Fruit fly (Drosophila melanogaster) whole organism, embryonic: ENCODE measurements around the gene mRpL30.

Source experiments
- Asciz ChIP-seq: fragments of 200-800 bp; sonication (Bioruptor generic); optimal IDR thresholded peaks from 2 replicates; lab custom pipeline; 2017; ENCODE audit warnings: missing biosample characterization, mild to moderate bottlenecking, missing genetic modification characterization, missing genetic modification reagents
- Atf-2 ChIP-seq: fragments of 200-800 bp; sonication (Bioruptor generic); optimal IDR thresholded peaks from 2 replicates; lab custom pipeline; 2016; ENCODE audit warnings: missing biosample characterization, missing genetic modification characterization
- Bteb2 ChIP-seq: fragments of 200-800 bp; sonication (Bioruptor generic); optimal IDR thresholded peaks from 2 replicates; lab custom pipeline; 2016; ENCODE audit warnings: missing biosample characterization, missing genetic modification characterization
- C15 ChIP-seq: fragments of 200-800 bp; sonication (Bioruptor generic); IDR thresholded peaks from 3 replicates; pipeline ENCODE4 v1.3.6; 2022; ENCODE audit warnings: missing biosample characterization, missing genetic modification characterization
- CG11093 ChIP-seq: fragments of 200-800 bp; sonication (Bioruptor generic); IDR thresholded peaks from 3 replicates; pipeline ENCODE4 v1.3.6; 2022; ENCODE audit warnings: missing biosample characterization, missing genetic modification characterization
- CG12104 ChIP-seq: fragments of 200-800 bp; sonication (Bioruptor generic); optimal IDR thresholded peaks from 3 replicates; lab custom pipeline; 2016; ENCODE audit warnings: missing biosample characterization, missing genetic modification characterization
- CG1233 ChIP-seq: fragments of 200-800 bp; sonication (Bioruptor generic); optimal IDR thresholded peaks from 4 replicates; lab custom pipeline; 2018; ENCODE audit warnings: missing biosample characterization, mild to moderate bottlenecking, missing genetic modification characterization
- CG12942 ChIP-seq: fragments of 200-800 bp; sonication (Bioruptor generic); optimal IDR thresholded peaks from 3 replicates; lab custom pipeline; 2016; ENCODE audit warnings: missing biosample characterization, missing genetic modification characterization
- CG13624 ChIP-seq: fragments of 200-800 bp; sonication (Bioruptor generic); optimal IDR thresholded peaks from 2 replicates; lab custom pipeline; 2016; ENCODE audit warnings: missing biosample characterization, missing genetic modification characterization
- CG14441 ChIP-seq: fragments of 200-800 bp; sonication (Bioruptor generic); IDR thresholded peaks from 2 replicates; pipeline ENCODE4 v1.3.6; 2022; ENCODE audit warnings: missing biosample characterization, missing genetic modification characterization
- CG15601 ChIP-seq: fragments of 200-800 bp; sonication (Bioruptor generic); optimal IDR thresholded peaks from 3 replicates; lab custom pipeline; 2019; ENCODE audit warnings: missing biosample characterization, mild to moderate bottlenecking, missing genetic modification characterization, moderate library complexity
- CG17829 ChIP-seq: fragments of 200-800 bp; optimal IDR thresholded peaks from 2 replicates; lab custom pipeline; 2019; ENCODE audit warnings: missing biosample characterization, mild to moderate bottlenecking, missing genetic modification characterization, moderate library complexity
- CG2199 ChIP-seq: fragments of 200-800 bp; sonication (Bioruptor generic); IDR thresholded peaks from 3 replicates; pipeline ENCODE4 v1.3.6; 2022; ENCODE audit warnings: missing biosample characterization, missing genetic modification characterization
- CG30431 ChIP-seq: fragments of 200-800 bp; sonication (Bioruptor generic); optimal IDR thresholded peaks from 2 replicates; lab custom pipeline; 2017; ENCODE audit warnings: missing biosample characterization, missing genetic modification characterization
- CG9609 ChIP-seq: fragments of 200-800 bp; sonication (Bioruptor generic); optimal IDR thresholded peaks from 3 replicates; lab custom pipeline; 2016; ENCODE audit warnings: missing biosample characterization, missing genetic modification characterization
- CG9817 ChIP-seq: fragments of 200-800 bp; sonication (Bioruptor generic); optimal IDR thresholded peaks from 2 replicates; lab custom pipeline; 2018; ENCODE audit warnings: missing biosample characterization, mild to moderate bottlenecking, missing genetic modification characterization, moderate library complexity
- Dad ChIP-seq: fragments of 200-800 bp; sonication (Bioruptor generic); optimal IDR thresholded peaks from 3 replicates; lab custom pipeline; 2016; ENCODE audit warnings: missing biosample characterization, missing genetic modification characterization
- Dfd ChIP-seq, 2 experiments: fragments of >200 bp; optimal IDR thresholded peaks; 2 replicates each; lab custom pipeline; 2017; ENCODE audit warnings: missing biosample characterization in 2 of 2, missing genetic modification characterization in 2 of 2
- Dll ChIP-seq: fragments of 200-800 bp; sonication (Bioruptor generic); IDR thresholded peaks from 4 replicates; pipeline ENCODE4 v1.3.6; 2022; ENCODE audit warnings: missing biosample characterization, missing genetic modification characterization; ENCODE audit not compliant: partially characterized antibody
- Fer2 ChIP-seq: fragments of 200-800 bp; sonication (Bioruptor generic); optimal IDR thresholded peaks from 2 replicates; lab custom pipeline; 2018; ENCODE audit warnings: missing biosample characterization, mild to moderate bottlenecking, missing genetic modification characterization, moderate library complexity
- Gug ChIP-seq: fragments of 200-800 bp; sonication (Bioruptor generic); IDR thresholded peaks from 4 replicates; pipeline ENCODE4 v1.3.6; 2022; ENCODE audit warnings: missing biosample characterization, missing genetic modification characterization
- Hand ChIP-seq: fragments of 200-800 bp; sonication (Bioruptor generic); optimal IDR thresholded peaks from 2 replicates; lab custom pipeline; 2017; ENCODE audit warnings: mild to moderate bottlenecking, missing biosample characterization, missing genetic modification reagents, missing genetic modification characterization
- Hey ChIP-seq: fragments of 200-800 bp; sonication (Bioruptor generic); optimal IDR thresholded peaks from 3 replicates; lab custom pipeline; 2018; ENCODE audit warnings: missing biosample characterization, mild to moderate bottlenecking, missing genetic modification characterization
- HmgZ ChIP-seq: fragments of 200-800 bp; sonication (Bioruptor generic); optimal IDR thresholded peaks from 2 replicates; lab custom pipeline; 2018; ENCODE audit warnings: missing biosample characterization, mild to moderate bottlenecking, missing genetic modification characterization
- Hr78 ChIP-seq, 2 experiments: fragments of 200-800 bp in 1 of 2; fragments of >200 bp in 1 of 2; sonication (Bioruptor generic) in 1 of 2; optimal IDR thresholded peaks; 2 replicates each; lab custom pipeline; 2017 to 2019; ENCODE audit warnings: missing biosample characterization in 2 of 2, missing genetic modification characterization in 2 of 2, mild to moderate bottlenecking in 1 of 2, moderate library complexity in 1 of 2
- Mad ChIP-seq: fragments of 200-800 bp; sonication (Bioruptor generic); optimal IDR thresholded peaks from 2 replicates; lab custom pipeline; 2016; ENCODE audit warnings: missing biosample characterization, missing genetic modification characterization
- Med ChIP-seq: fragments of 200-800 bp; sonication (Bioruptor generic); peaks from one replicate; lab custom pipeline; 2016; ENCODE audit warnings: missing biosample characterization, missing genetic modification characterization, mild to moderate bottlenecking, inconsistent platforms, moderate library complexity
- NC2β ChIP-seq: fragments of 200-800 bp; sonication (Bioruptor generic); optimal IDR thresholded peaks from 2 replicates; lab custom pipeline; 2016; ENCODE audit warnings: missing biosample characterization, missing genetic modification characterization
- Oli ChIP-seq: fragments of 200-800 bp; sonication (Bioruptor generic); optimal IDR thresholded peaks from 2 replicates; lab custom pipeline; 2018; ENCODE audit warnings: missing biosample characterization, mild to moderate bottlenecking, missing genetic modification characterization, moderate library complexity
- Rx ChIP-seq: fragments of 200-800 bp; sonication (Bioruptor generic); IDR thresholded peaks from 2 replicates; pipeline ENCODE4 v1.3.6; 2022; ENCODE audit warnings: missing biosample characterization, missing genetic modification characterization
- Scr ChIP-seq: fragments of 200-800 bp; sonication (Bioruptor generic); IDR thresholded peaks from 2 replicates; pipeline ENCODE4 v1.3.6; 2022; ENCODE audit warnings: missing biosample characterization, missing genetic modification characterization; ENCODE audit not compliant: partially characterized antibody
- Xrp1 ChIP-seq: fragments of 200-800 bp; sonication (Bioruptor generic); IDR thresholded peaks from 2 replicates; pipeline ENCODE4 v1.3.6; 2022; ENCODE audit warnings: missing biosample characterization, missing genetic modification characterization
- cas ChIP-seq: fragments of 200-800 bp; sonication (Bioruptor generic); IDR thresholded peaks from 2 replicates; pipeline ENCODE4 v1.3.6; 2022; ENCODE audit warnings: missing biosample characterization, missing genetic modification characterization
- crc ChIP-seq: fragments of 200-800 bp; sonication (Bioruptor generic); optimal IDR thresholded peaks from 2 replicates; lab custom pipeline; 2016; ENCODE audit warnings: missing biosample characterization, missing genetic modification characterization
- dan ChIP-seq: fragments of 200-800 bp; sonication (Bioruptor generic); IDR thresholded peaks from 2 replicates; pipeline ENCODE4 v1.3.6; 2022; ENCODE audit warnings: missing biosample characterization, missing genetic modification characterization
- exex ChIP-seq: fragments of 200-800 bp; sonication (Bioruptor generic); optimal IDR thresholded peaks from 4 replicates; lab custom pipeline; 2018; ENCODE audit warnings: missing biosample characterization, mild to moderate bottlenecking, missing genetic modification characterization, moderate library complexity
- fd96Cb ChIP-seq: fragments of 200-800 bp; sonication (Bioruptor generic); optimal IDR thresholded peaks from 2 replicates; lab custom pipeline; 2018; ENCODE audit warnings: missing biosample characterization, mild to moderate bottlenecking, missing genetic modification characterization, moderate library complexity
- gsb-n ChIP-seq: fragments of 200-800 bp; sonication (Bioruptor generic); optimal IDR thresholded peaks from 3 replicates; lab custom pipeline; 2018; ENCODE audit warnings: missing biosample characterization, mild to moderate bottlenecking, missing genetic modification characterization
- h ChIP-seq: fragments of >200 bp; optimal IDR thresholded peaks from 2 replicates; lab custom pipeline; 2017
- lov ChIP-seq, 2 experiments: fragments of 200-800 bp in 1 of 2; fragments of >200 bp in 1 of 2; sonication (Bioruptor generic) in 1 of 2; IDR thresholded peaks in 1 of 2; optimal IDR thresholded peaks in 1 of 2; 2 replicates in 1 of 2; 3 replicates in 1 of 2; pipeline versions ENCODE4 v1.3.6 to Lab custom; 2017 to 2022; ENCODE audit warnings: missing biosample characterization in 1 of 2, missing genetic modification characterization in 1 of 2
- odd ChIP-seq: fragments of 200-800 bp; sonication (Bioruptor generic); optimal IDR thresholded peaks from 2 replicates; lab custom pipeline; 2017; ENCODE audit warnings: missing biosample characterization, mild to moderate bottlenecking, missing genetic modification characterization
- org-1 ChIP-seq: fragments of 200-800 bp; sonication (Bioruptor generic); optimal IDR thresholded peaks from 2 replicates; lab custom pipeline; 2017; ENCODE audit warnings: missing biosample characterization, missing genetic modification characterization
- pita ChIP-seq: fragments of 200-800 bp; sonication (Bioruptor generic); optimal IDR thresholded peaks from 2 replicates; lab custom pipeline; 2017; ENCODE audit warnings: missing biosample characterization, mild to moderate bottlenecking, missing genetic modification characterization
- repo ChIP-seq: fragments of 200-800 bp; sonication (Bioruptor generic); optimal IDR thresholded peaks from 2 replicates; lab custom pipeline; 2016; ENCODE audit warnings: missing biosample characterization, missing genetic modification characterization
- sisA ChIP-seq: fragments of 200-800 bp; sonication (Bioruptor generic); IDR thresholded peaks from 2 replicates; pipeline ENCODE4 v1.3.6; 2022; ENCODE audit warnings: missing biosample characterization, missing genetic modification characterization
- stc ChIP-seq: fragments of 200-800 bp; sonication (Bioruptor generic); IDR thresholded peaks from 2 replicates; pipeline ENCODE4 v1.3.6; 2022; ENCODE audit warnings: missing biosample characterization, missing genetic modification characterization
- stwl ChIP-seq: fragments of 200-800 bp; sonication (Bioruptor generic); optimal IDR thresholded peaks from 3 replicates; lab custom pipeline; 2018; ENCODE audit warnings: missing biosample characterization, mild to moderate bottlenecking, missing genetic modification characterization, moderate library complexity
- trem ChIP-seq: fragments of 200-800 bp; optimal IDR thresholded peaks from 3 replicates; lab custom pipeline; 2019; ENCODE audit warnings: missing biosample characterization, mild to moderate bottlenecking, missing genetic modification characterization, moderate library complexity
- trh ChIP-seq: fragments of 200-800 bp; sonication (Bioruptor generic); optimal IDR thresholded peaks from 2 replicates; lab custom pipeline; 2016; ENCODE audit warnings: missing biosample characterization, missing genetic modification characterization
- unc-4 ChIP-seq: fragments of 200-800 bp; sonication (Bioruptor generic); IDR thresholded peaks from 2 replicates; pipeline ENCODE4 v1.3.6; 2022; ENCODE audit warnings: missing biosample characterization, missing genetic modification characterization; ENCODE audit not compliant: partially characterized antibody

Gene mRpL30

dm6 chrX:4679813-4680381 is 32.2 kb downstream of the mRpL30 start (continued):
- no peak for TF ChIP-seq cas (GFP tag; lab: Robert Waterston, UW)
- no peak for TF ChIP-seq CG12104 (GFP tag; lab: Kevin White, UChicago)
- TF ChIP-seq lov (optimal IDR thresholded peaks at IDR 0.05; lab: Kevin White, UChicago) = no peak
- no peak for TF ChIP-seq lov (GFP tag; IDR thresholded peaks at IDR 0.05; lab: Robert Waterston, UW)
- TF ChIP-seq Bteb2 (GFP tag; lab: Kevin White, UChicago) = peak; percentile 51
- no peak for TF ChIP-seq stwl (tag; lab: Kevin White, UChicago)
- TF ChIP-seq dan (GFP tag; lab: Robert Waterston, UW) = no peak
- peak; percentile 69 for TF ChIP-seq Xrp1 (GFP tag; lab: Robert Waterston, UW)
- TF ChIP-seq CG1233 = peak; percentile 10
- peak; percentile 2 for TF ChIP-seq CG30431 (GFP tag; lab: Kevin White, UChicago)
- no peak for TF ChIP-seq repo (GFP tag; lab: Kevin White, UChicago)
- 0 out of 2 replicates have a peak, but pooled peaks have one; percentile 36 for TF ChIP-seq stc (GFP tag; lab: Robert Waterston, UW)
- TF ChIP-seq crc (GFP tag; lab: Kevin White, UChicago) = no peak
- no peak for TF ChIP-seq Rx (GFP tag; lab: Robert Waterston, UW)
- peak; percentile 60 for TF ChIP-seq fd96Cb (tag; lab: Kevin White, UChicago)
- TF ChIP-seq org-1 (GFP tag; lab: Kevin White, UChicago) = peak; percentile 41
- TF ChIP-seq C15 (GFP tag; lab: Robert Waterston, UW) = no peak
- no peak for TF ChIP-seq Mad (GFP tag; lab: Kevin White, UChicago)
- no peak for TF ChIP-seq Fer2 (tag; lab: Kevin White, UChicago)
- TF ChIP-seq CG9609 (GFP tag; lab: Kevin White, UChicago) = peak; percentile 37
- TF ChIP-seq Hey (tag; lab: Kevin White, UChicago) = no peak
- peak; percentile 27 for TF ChIP-seq CG17829 (tag; lab: Kevin White, UChicago)
- peak; percentile 2 for TF ChIP-seq CG13624
- TF ChIP-seq sisA (GFP tag; lab: Robert Waterston, UW) = peak; percentile 49; the same call in 1 of the 2 replicates
- TF ChIP-seq HmgZ = no peak
- no peak for TF ChIP-seq CG2199 (GFP tag; lab: Robert Waterston, UW)
- no peak for TF ChIP-seq pita (GFP tag; lab: Kevin White, UChicago)
- no peak for TF ChIP-seq Dfd (GFP tag; optimal IDR thresholded peaks at IDR 0.05; lab: Kevin White, UChicago)
- TF ChIP-seq unc-4 (GFP tag; lab: Robert Waterston, UW) = no peak
- TF ChIP-seq Hr78 (GFP tag; optimal IDR thresholded peaks at IDR 0.05; lab: Kevin White, UChicago) = no peak
- no peak for TF ChIP-seq CG15601
- TF ChIP-seq trem (tag; lab: Kevin White, UChicago) = no peak
- TF ChIP-seq CG14441 (GFP tag; lab: Robert Waterston, UW) = peak; percentile 48; the same call in 1 of the 2 replicates
- no peak for TF ChIP-seq Scr (GFP tag; lab: Robert Waterston, UW)
- TF ChIP-seq exex (tag; lab: Kevin White, UChicago) = peak; percentile 30
- TF ChIP-seq CG11093 (GFP tag; lab: Robert Waterston, UW) = no peak
- peak; percentile 31 for TF ChIP-seq Asciz
- no peak for TF ChIP-seq h (lab: Kevin White, UChicago)
- peak; percentile 43 for TF ChIP-seq Hand (GFP tag; lab: Kevin White, UChicago)
- peak; percentile 24 for TF ChIP-seq trh (GFP tag; lab: Kevin White, UChicago)
- peak; percentile 61 for TF ChIP-seq Atf-2 (GFP tag; lab: Kevin White, UChicago)
- TF ChIP-seq Dad (GFP tag; lab: Kevin White, UChicago) = no peak
- TF ChIP-seq Dll = no peak
- peak; percentile 24 for TF ChIP-seq NC2β
- no peak for TF ChIP-seq odd
- peak; percentile 77 for TF ChIP-seq Med (GFP tag; lab: Kevin White, UChicago)
- no peak for TF ChIP-seq gsb-n (tag; lab: Kevin White, UChicago)
- no peak for TF ChIP-seq CG12942 (GFP tag; lab: Kevin White, UChicago)
- peak; percentile 26 for TF ChIP-seq CG9817
- TF ChIP-seq Gug = 0 out of 4 replicates have a peak, but pooled peaks have one; percentile 17
- TF ChIP-seq Oli = peak; percentile 67
